Worm (Caenorhabditis elegans) whole organism, L1 larva: ENCODE measurements around the gene acd-3.

Experiments
- fos-1 ChIP-seq: fragments of 150-350 bp; optimal IDR thresholded peaks from 2 replicates; lab custom pipeline; 2014; ENCODE audit warnings: missing biosample characterization, missing genetic modification characterization
- lin-13 ChIP-seq: fragments of 150-350 bp; optimal IDR thresholded peaks from 2 replicates; lab custom pipeline; 2014; ENCODE audit warnings: missing biosample characterization, missing genetic modification reagents, missing genetic modification characterization
- mdl-1 ChIP-seq, 2 experiments: fragments of 150-350 bp; optimal IDR thresholded peaks; 2 replicates each; lab custom pipeline; 2014 to 2017; ENCODE audit warnings: missing biosample characterization in 2 of 2, missing genetic modification characterization in 2 of 2, inconsistent platforms in 1 of 2
- nhr-237 ChIP-seq: fragments of 150-350 bp; optimal IDR thresholded peaks from 2 replicates; lab custom pipeline; 2014; ENCODE audit warnings: missing biosample characterization, missing genetic modification characterization
- nhr-77 ChIP-seq: fragments of 150-350 bp; optimal IDR thresholded peaks from 2 replicates; lab custom pipeline; 2014; ENCODE audit warnings: missing biosample characterization, missing genetic modification characterization
- nhr-84 ChIP-seq: sonication (generic microtip); optimal IDR thresholded peaks from 2 replicates; lab custom pipeline; 2017; ENCODE audit warnings: missing biosample characterization, missing genetic modification characterization
- pag-3 ChIP-seq: sonication (generic microtip); optimal IDR thresholded peaks from 2 replicates; lab custom pipeline; 2017; ENCODE audit warnings: missing genetic modification characterization, mild to moderate bottlenecking, missing compliant biosample characterization, antibody characterized with exemption, borderline replicate concordance; ENCODE audit not compliant: insufficient read depth
- pqm-1 ChIP-seq: sonication (generic microtip); optimal IDR thresholded peaks from 3 replicates; lab custom pipeline; 2017; ENCODE audit warnings: missing biosample characterization, missing genetic modification characterization
- rnt-1 ChIP-seq: sonication (generic microtip); optimal IDR thresholded peaks from 2 replicates; lab custom pipeline; 2016; ENCODE audit warnings: mild to moderate bottlenecking, missing genetic modification characterization, moderate library complexity, missing compliant biosample characterization
- tbx-2 ChIP-seq: sonication (generic microtip); optimal IDR thresholded peaks from 2 replicates; lab custom pipeline; 2016; ENCODE audit warnings: missing genetic modification characterization, missing compliant biosample characterization
- unc-62 ChIP-seq: fragments of 150-350 bp; optimal IDR thresholded peaks from 2 replicates; lab custom pipeline; 2014; ENCODE audit warnings: missing biosample characterization, missing genetic modification reagents, missing genetic modification characterization
- unc-86 ChIP-seq: sonication (generic microtip); optimal IDR thresholded peaks from 2 replicates; lab custom pipeline; 2016; ENCODE audit warnings: missing genetic modification characterization, missing compliant biosample characterization
- ztf-11 ChIP-seq, 2 experiments: sonication (generic microtip); optimal IDR thresholded peaks; 2 replicates each; lab custom pipeline; 2016 to 2017; ENCODE audit warnings: missing genetic modification characterization in 2 of 2, missing biosample characterization in 1 of 2, missing compliant biosample characterization in 1 of 2

DNA sequence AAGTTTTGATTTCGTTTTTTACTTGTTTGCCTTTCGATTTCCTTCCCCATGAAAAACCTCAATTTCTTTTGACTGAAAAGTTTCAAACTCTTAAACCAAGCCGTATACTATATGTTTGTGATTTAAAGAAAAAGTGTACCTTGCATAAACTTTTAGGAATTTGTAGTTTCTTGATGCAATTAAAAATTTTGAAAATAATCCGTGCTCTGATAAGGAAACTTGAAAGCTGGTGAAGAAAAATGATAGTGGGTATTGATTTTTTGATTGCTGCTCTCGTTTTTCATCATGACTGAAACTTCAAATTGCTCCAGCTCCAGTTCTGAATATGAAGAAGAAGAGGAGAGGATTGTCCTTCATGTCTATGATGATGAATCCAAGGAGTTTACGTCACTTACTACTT, at the start of gene acd-3:
- TF ChIP-seq rnt-1 (tag; lab: Kevin White, UChicago) = no peak
- no peak for TF ChIP-seq fos-1 (tag; lab: Kevin White, UChicago)
- TF ChIP-seq unc-62 = no peak
- TF ChIP-seq pqm-1 (tag; lab: Kevin White, UChicago) = no peak
- TF ChIP-seq pag-3 (tag; lab: Kevin White, UChicago) = no peak
- TF ChIP-seq unc-86 (tag; lab: Kevin White, UChicago) = no peak
- TF ChIP-seq ztf-11 (tag; optimal IDR thresholded peaks at IDR 0.05; lab: Kevin White, UChicago) = no peak
- TF ChIP-seq lin-13 (GFP tag; lab: Kevin White, UChicago) = no peak
- no peak for TF ChIP-seq tbx-2
- TF ChIP-seq mdl-1 (tag; optimal IDR thresholded peaks at IDR 0.05; lab: Kevin White, UChicago) = no peak
- no peak for TF ChIP-seq nhr-77 (tag; lab: Kevin White, UChicago)
- TF ChIP-seq nhr-237 (tag; lab: Kevin White, UChicago) = no peak
- no peak for TF ChIP-seq nhr-84 (tag; lab: Kevin White, UChicago)
